Fruit fly (Drosophila melanogaster) whole organism, wandering third instar larva: ENCODE data around the gene CG14868.

Experiments used
- Abd-B ChIP-seq: fragments of >200 bp; optimal IDR thresholded peaks from 2 replicates; lab custom pipeline; 2017; ENCODE audit warnings: missing biosample characterization, missing genetic modification characterization
- CG32264 ChIP-seq: fragments of 200-800 bp; sonication (Bioruptor generic); optimal IDR thresholded peaks from 2 replicates; lab custom pipeline; 2016; ENCODE audit warnings: missing biosample characterization, missing genetic modification characterization
- CG9705 ChIP-seq: fragments of 200-800 bp; sonication (Bioruptor generic); optimal IDR thresholded peaks from 2 replicates; lab custom pipeline; 2018; ENCODE audit warnings: missing biosample characterization, mild to moderate bottlenecking, missing genetic modification characterization
- CrebA ChIP-seq: fragments of 200-800 bp; sonication (Bioruptor generic); optimal IDR thresholded peaks from 2 replicates; lab custom pipeline; 2016; ENCODE audit warnings: missing biosample characterization, mild to moderate bottlenecking, missing genetic modification characterization, borderline replicate concordance
- Dfd ChIP-seq: fragments of >200 bp; optimal IDR thresholded peaks from 2 replicates; lab custom pipeline; 2017; ENCODE audit warnings: missing biosample characterization, missing genetic modification characterization
- Dif ChIP-seq: fragments of 200-275, 200-300 bp; sonication (Bioruptor generic); optimal IDR thresholded peaks from 2 replicates; lab custom pipeline; 2018; ENCODE audit warnings: missing biosample characterization, missing genetic modification characterization; ENCODE audit not compliant: partially characterized antibody
- GATAd ChIP-seq: sonication (Bioruptor generic); optimal IDR thresholded peaks from 2 replicates; lab custom pipeline; 2016; ENCODE audit warnings: missing biosample characterization, missing genetic modification characterization
- HLH106 ChIP-seq: fragments of 200-800 bp; optimal IDR thresholded peaks from 3 replicates; lab custom pipeline; 2019; ENCODE audit warnings: missing biosample characterization, mild to moderate bottlenecking, missing genetic modification characterization, moderate library complexity
- Hnf4 ChIP-seq: fragments of 200-800 bp; sonication (Bioruptor generic); optimal IDR thresholded peaks from 2 replicates; lab custom pipeline; 2016; ENCODE audit warnings: missing biosample characterization, mild to moderate bottlenecking, missing genetic modification characterization
- Hr78 ChIP-seq: fragments of >200 bp; optimal IDR thresholded peaks from 2 replicates; lab custom pipeline; 2017; ENCODE audit warnings: missing biosample characterization, missing genetic modification characterization
- Hr83 ChIP-seq: fragments of 200-300 bp; sonication (Bioruptor generic); optimal IDR thresholded peaks from 2 replicates; lab custom pipeline; 2016; ENCODE audit warnings: missing biosample characterization, mild to moderate bottlenecking, missing genetic modification characterization, moderate library complexity; ENCODE audit not compliant: poor library complexity, severe bottlenecking
- Jra ChIP-seq: sonication (Bioruptor generic); optimal IDR thresholded peaks from 2 replicates; lab custom pipeline; 2016; ENCODE audit warnings: missing biosample characterization, missing genetic modification characterization
- Mio ChIP-seq: sonication (Bioruptor generic); optimal IDR thresholded peaks from 2 replicates; lab custom pipeline; 2016; ENCODE audit warnings: missing biosample characterization, missing genetic modification characterization
- Myc ChIP-seq: fragments of >200 bp; optimal IDR thresholded peaks from 2 replicates; lab custom pipeline; 2017
- N ChIP-seq: fragments of >200 bp; optimal IDR thresholded peaks from 2 replicates; lab custom pipeline; 2018; ENCODE audit warnings: missing biosample characterization, missing external identifiers, missing genetic modification characterization
- OdsH ChIP-seq: fragments of 200-800 bp; sonication (Bioruptor generic); optimal IDR thresholded peaks from 2 replicates; lab custom pipeline; 2016; ENCODE audit warnings: missing biosample characterization, mild to moderate bottlenecking, missing genetic modification characterization
- Rel ChIP-seq, 2 experiments: fragments of 200-800 bp; sonication (Bioruptor generic) in 1 of 2; optimal IDR thresholded peaks; 2 replicates in 1 of 2; 3 replicates in 1 of 2; lab custom pipeline; 2016 to 2019; ENCODE audit warnings: mild to moderate bottlenecking in 2 of 2, missing biosample characterization in 2 of 2, missing genetic modification characterization in 2 of 2, moderate library complexity in 1 of 2
- Sp1 ChIP-seq: fragments of 200-800 bp; sonication (Bioruptor generic); optimal IDR thresholded peaks from 3 replicates; lab custom pipeline; 2019; ENCODE audit warnings: missing biosample characterization, mild to moderate bottlenecking, missing genetic modification characterization, moderate library complexity
- Vsx2 ChIP-seq: fragments of 200-300, 225-300 bp; sonication (Bioruptor generic); optimal IDR thresholded peaks from 2 replicates; lab custom pipeline; 2018; ENCODE audit warnings: missing biosample characterization, missing genetic modification characterization; ENCODE audit not compliant: partially characterized antibody
- br ChIP-seq: fragments of 200-800 bp; sonication (Bioruptor generic); optimal IDR thresholded peaks from 2 replicates; lab custom pipeline; 2016; ENCODE audit warnings: missing biosample characterization, missing genetic modification characterization
- brk ChIP-seq: fragments of 200-800 bp; sonication (Bioruptor generic); optimal IDR thresholded peaks from 2 replicates; lab custom pipeline; 2016; ENCODE audit warnings: missing biosample characterization, mild to moderate bottlenecking, missing genetic modification characterization
- dl ChIP-seq, 2 experiments: fragments of 175-275, 200-275 bp in 1 of 2; fragments of 200-275 bp in 1 of 2; sonication (Bioruptor generic); optimal IDR thresholded peaks; lab custom pipeline; 2018; ENCODE audit warnings: mild to moderate bottlenecking in 2 of 2, missing biosample characterization in 2 of 2, missing genetic modification characterization in 2 of 2, moderate library complexity in 2 of 2; ENCODE audit not compliant: partially characterized antibody in 2 of 2, insufficient read depth in 1 of 2
- dmrt93B ChIP-seq: fragments of 200-800 bp; sonication (Bioruptor generic); optimal IDR thresholded peaks from 2 replicates; lab custom pipeline; 2018; ENCODE audit warnings: missing biosample characterization, mild to moderate bottlenecking, missing genetic modification characterization
- dsf ChIP-seq: sonication (Bioruptor generic); optimal IDR thresholded peaks from 2 replicates; lab custom pipeline; 2016; ENCODE audit warnings: missing biosample characterization, missing genetic modification characterization, borderline replicate concordance
- ey ChIP-seq: fragments of 200-800 bp; sonication (Bioruptor generic); optimal IDR thresholded peaks from 2 replicates; lab custom pipeline; 2016; ENCODE audit warnings: missing biosample characterization, missing genetic modification characterization
- foxo ChIP-seq, 2 experiments: fragments of 200-800 bp; sonication (Bioruptor generic); optimal IDR thresholded peaks; 2 replicates in 1 of 2; 3 replicates in 1 of 2; lab custom pipeline; 2016 to 2017; ENCODE audit warnings: missing biosample characterization in 2 of 2, missing genetic modification characterization in 2 of 2
- fru ChIP-seq: fragments of 200-800 bp; sonication (Bioruptor generic); optimal IDR thresholded peaks from 3 replicates; lab custom pipeline; 2016; ENCODE audit warnings: missing biosample characterization, mild to moderate bottlenecking, missing genetic modification characterization
- h ChIP-seq: fragments of 200-800 bp; sonication (Bioruptor generic); optimal IDR thresholded peaks from 3 replicates; lab custom pipeline; 2016; ENCODE audit warnings: missing biosample characterization, mild to moderate bottlenecking, missing genetic modification characterization
- jim ChIP-seq: fragments of 175-275, 200-325 bp; sonication (Bioruptor generic); optimal IDR thresholded peaks from 2 replicates; lab custom pipeline; 2016; ENCODE audit warnings: missing biosample characterization, mild to moderate bottlenecking, missing genetic modification characterization
- lola ChIP-seq: fragments of >200 bp; optimal IDR thresholded peaks from 2 replicates; lab custom pipeline; 2017; ENCODE audit warnings: missing biosample characterization, missing genetic modification characterization
- pan ChIP-seq: fragments of >200 bp; optimal IDR thresholded peaks from 2 replicates; lab custom pipeline; 2017
- psq ChIP-seq: fragments of 200-800 bp; sonication (Bioruptor generic); optimal IDR thresholded peaks from 3 replicates; lab custom pipeline; 2017; ENCODE audit warnings: missing biosample characterization, mild to moderate bottlenecking, missing genetic modification characterization, moderate library complexity
- rgr ChIP-seq: fragments of 200-800 bp; sonication (Bioruptor generic); optimal IDR thresholded peaks from 3 replicates; lab custom pipeline; 2016; ENCODE audit warnings: missing biosample characterization, mild to moderate bottlenecking, missing genetic modification characterization
- sage ChIP-seq: fragments of 200-800 bp; sonication (Bioruptor generic); optimal IDR thresholded peaks from 2 replicates; lab custom pipeline; 2016; ENCODE audit warnings: missing biosample characterization, mild to moderate bottlenecking, missing genetic modification characterization
- sv ChIP-seq: fragments of 200-800 bp; sonication (Bioruptor generic); optimal IDR thresholded peaks from 3 replicates; lab custom pipeline; 2016; ENCODE audit warnings: missing biosample characterization, missing genetic modification characterization
- tai ChIP-seq: sonication (Bioruptor generic); optimal IDR thresholded peaks from 2 replicates; lab custom pipeline; 2016; ENCODE audit warnings: missing biosample characterization, missing genetic modification characterization
- usp ChIP-seq: fragments of >200 bp; optimal IDR thresholded peaks from 2 replicates; lab custom pipeline; 2017; ENCODE audit warnings: missing biosample characterization, missing genetic modification characterization
- woc ChIP-seq: sonication (Bioruptor generic); optimal IDR thresholded peaks from 2 replicates; lab custom pipeline; 2016; ENCODE audit warnings: missing biosample characterization, mild to moderate bottlenecking, missing genetic modification characterization

CG14868 gene

DNA sequence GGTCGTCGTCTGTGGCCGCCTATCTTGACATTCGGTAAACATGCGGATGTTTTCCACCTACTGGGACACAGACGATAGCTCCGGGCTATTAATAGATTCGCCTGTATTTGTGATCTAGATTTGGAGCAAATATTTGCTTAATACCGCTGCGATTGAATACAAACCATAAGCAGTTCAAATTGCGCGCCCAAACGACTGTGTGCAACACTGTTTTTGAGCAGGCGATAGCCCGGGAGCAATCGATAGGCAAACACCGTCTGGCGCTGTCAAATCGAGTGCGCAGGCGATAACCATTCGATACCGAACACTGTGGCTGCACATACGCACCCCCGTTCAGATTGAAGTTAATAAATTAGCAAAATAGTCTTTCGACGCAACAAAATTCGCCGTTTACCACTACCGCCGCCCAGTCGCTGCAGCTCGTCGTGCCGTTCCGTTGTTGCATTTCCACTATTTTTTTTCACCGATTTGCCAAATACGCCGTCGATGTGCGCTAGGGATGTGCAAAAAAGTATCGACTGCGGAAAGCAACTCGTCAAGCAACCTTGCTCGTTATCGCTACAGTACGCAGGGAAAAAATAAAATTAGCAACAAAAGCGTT is 38.5 kb upstream of the CG14868 start, which contains the start of gene Atx2:
Gene Atx2, plus strand, starts transcription at position 293 of the 601 bp plus-strand sequence.
- no peak for TF ChIP-seq CG9705 (GFP tag; lab: Kevin White, UChicago)
- no peak for TF ChIP-seq brk (GFP tag; lab: Kevin White, UChicago)
- no peak for TF ChIP-seq Jra
- peak; percentile 21 for TF ChIP-seq Hr83
- TF ChIP-seq usp (GFP tag; lab: Kevin White, UChicago): no peak
- TF ChIP-seq Dif: no peak
- no peak for TF ChIP-seq N (GFP tag; lab: Kevin White, UChicago)
- no peak for TF ChIP-seq woc (GFP tag; lab: Kevin White, UChicago)
- TF ChIP-seq jim (GFP tag; lab: Kevin White, UChicago): no peak
- no peak for TF ChIP-seq CrebA (GFP tag; lab: Kevin White, UChicago)
- no peak for TF ChIP-seq Rel (GFP tag; optimal IDR thresholded peaks at IDR 0.05; lab: Kevin White, UChicago)
- no peak for TF ChIP-seq Rel (tag; optimal IDR thresholded peaks at IDR 0.05; lab: Kevin White, UChicago)
- TF ChIP-seq sv (GFP tag; lab: Kevin White, UChicago): peak; percentile 16
- peak in 1 of 2 experiments; percentile 50 for TF ChIP-seq foxo (GFP tag; optimal IDR thresholded peaks at IDR 0.05; lab: Kevin White, UChicago)
- no peak for TF ChIP-seq Hr78 (GFP tag; lab: Kevin White, UChicago)
- TF ChIP-seq tai (GFP tag; lab: Kevin White, UChicago): no peak
- TF ChIP-seq HLH106 (tag; lab: Kevin White, UChicago): peak; percentile 14
- TF ChIP-seq psq (GFP tag; lab: Kevin White, UChicago): peak; percentile 53
- TF ChIP-seq dsf: no peak
- TF ChIP-seq CG32264 (GFP tag; lab: Kevin White, UChicago): no peak
- peak; percentile 41 for TF ChIP-seq fru (GFP tag; lab: Kevin White, UChicago)
- TF ChIP-seq GATAd (GFP tag; lab: Kevin White, UChicago): no peak
- TF ChIP-seq ey (GFP tag; lab: Kevin White, UChicago): no peak
- TF ChIP-seq br (GFP tag; lab: Kevin White, UChicago): peak; percentile 29
- TF ChIP-seq Vsx2: no peak
- no peak for TF ChIP-seq Abd-B
- TF ChIP-seq OdsH (GFP tag; lab: Kevin White, UChicago): peak; percentile 35
- TF ChIP-seq sage (GFP tag; lab: Kevin White, UChicago): no peak
- TF ChIP-seq dmrt93B (GFP tag; lab: Kevin White, UChicago): peak; percentile 17
- TF ChIP-seq Myc (lab: Kevin White, UChicago): peak; percentile 13
- TF ChIP-seq Dfd (GFP tag; lab: Kevin White, UChicago): no peak
- no peak for TF ChIP-seq Mio (GFP tag; lab: Kevin White, UChicago)
- TF ChIP-seq lola (GFP tag; lab: Kevin White, UChicago): no peak
- TF ChIP-seq Sp1: peak; percentile 17
- TF ChIP-seq rgr (GFP tag; lab: Kevin White, UChicago): peak; percentile 2
- no peak for TF ChIP-seq pan
- no peak for TF ChIP-seq dl (GFP tag; optimal IDR thresholded peaks at IDR 0.05; lab: Kevin White, UChicago; ENCODE audit: insufficient read depth in 1 of 2, partially characterized antibody in 2 of 2)
- TF ChIP-seq Hnf4 (GFP tag; lab: Kevin White, UChicago): peak; percentile 59
- TF ChIP-seq h (GFP tag; lab: Kevin White, UChicago): peak; percentile 64

DNA sequence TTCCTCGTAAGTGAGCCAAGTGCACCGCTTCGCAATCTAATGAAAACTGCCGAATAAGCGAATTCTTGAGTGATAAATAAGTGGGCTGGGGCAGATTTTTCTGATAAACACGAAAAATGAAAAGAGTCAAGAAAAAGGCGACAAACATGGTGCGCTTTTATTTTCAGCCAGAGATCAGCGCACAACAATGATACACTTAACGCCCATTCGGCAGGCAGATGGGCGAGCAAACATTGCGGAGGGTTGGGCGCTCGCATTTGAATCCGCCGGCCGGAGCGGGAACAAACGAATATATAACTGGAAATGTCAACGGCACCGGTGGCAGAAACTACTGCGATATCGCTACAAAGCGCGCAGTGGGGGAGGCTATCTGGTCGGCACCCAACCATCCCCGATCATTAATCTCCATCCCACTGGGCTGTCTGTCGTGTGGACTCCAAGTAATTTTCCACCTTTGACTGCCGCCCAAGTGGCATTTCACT is 37.3 kb upstream of the CG14868 start, which contains the start of gene CG6125:
Gene CG6125, minus strand, starts transcription at position 51 of the 482 bp plus-strand sequence.
- no peak for TF ChIP-seq dsf
- TF ChIP-seq Dfd (GFP tag; lab: Kevin White, UChicago): no peak
- no peak for TF ChIP-seq Jra
- no peak for TF ChIP-seq tai (GFP tag; lab: Kevin White, UChicago)
- TF ChIP-seq h (GFP tag; lab: Kevin White, UChicago): no peak
- TF ChIP-seq fru (GFP tag; lab: Kevin White, UChicago): no peak
- no peak for TF ChIP-seq br (GFP tag; lab: Kevin White, UChicago)
